Worm (Caenorhabditis elegans): ENCODE results near the gene clec-207.
A peak's percentile ranks its signal among the peaks of the same experiment; 100 is the strongest.

The clec-207 gene

ce11 chrV:2126996-2127585 is 31.2 kb downstream of the clec-207 start, which contains the start of gene ldp-1 (continued):
- TF ChIP-seq mbf-1 (tag; optimal IDR thresholded peaks at IDR 0.05) (no peak), F13H6.1 (tag; optimal IDR thresholded peaks at IDR 0.05) (peak; percentile 70), nhr-237 (tag; optimal IDR thresholded peaks at IDR 0.05) (no peak), unc-62 (GFP tag; optimal IDR thresholded peaks at IDR 0.05) (no peak), ama-1 (optimal IDR thresholded peaks at IDR 0.05) (no peak), R02D3.7 (tag; optimal IDR thresholded peaks at IDR 0.05) (no peak), nhr-77 (tag; optimal IDR thresholded peaks at IDR 0.05) (no peak), nhr-12 (tag; optimal IDR thresholded peaks at IDR 0.05) (no peak), ztf-11 (tag; optimal IDR thresholded peaks at IDR 0.05) (no peak), nhr-6 (tag; optimal IDR thresholded peaks at IDR 0.05) (peak; percentile 39), mab-5 (tag; optimal IDR thresholded peaks at IDR 0.05) (no peak), gmeb-1 (tag; optimal IDR thresholded peaks at IDR 0.05) (peak; percentile 88), egl-27 (tag; optimal IDR thresholded peaks at IDR 0.05) (peak; percentile 30), peb-1 (tag; optimal IDR thresholded peaks at IDR 0.05) (no peak), elt-3 (tag; optimal IDR thresholded peaks at IDR 0.05) (no peak), nhr-25 (tag; optimal IDR thresholded peaks at IDR 0.05) (peak; percentile 19), lsy-2 (tag; optimal IDR thresholded peaks at IDR 0.05) (peak; percentile 52 to 81), lin-11 (tag; optimal IDR thresholded peaks at IDR 0.05) (no peak)

ce11 chrV:2132675-2133074 is 36.8 kb downstream of the clec-207 start:
- TF ChIP-seq Y55F3AM.14 (GFP tag; optimal IDR thresholded peaks at IDR 0.05) (no peak), ceh-16 (tag; optimal IDR thresholded peaks at IDR 0.05) (no peak), nhr-6 (tag; optimal IDR thresholded peaks at IDR 0.05) (no peak), sem-4 (tag; optimal IDR thresholded peaks at IDR 0.05) (no peak), ceh-82 (tag; optimal IDR thresholded peaks at IDR 0.05) (no peak), lin-13 (GFP tag; optimal IDR thresholded peaks at IDR 0.05) (no peak), crh-2 (tag; optimal IDR thresholded peaks at IDR 0.05) (no peak), peb-1 (tag; optimal IDR thresholded peaks at IDR 0.05) (no peak)

DNA sequence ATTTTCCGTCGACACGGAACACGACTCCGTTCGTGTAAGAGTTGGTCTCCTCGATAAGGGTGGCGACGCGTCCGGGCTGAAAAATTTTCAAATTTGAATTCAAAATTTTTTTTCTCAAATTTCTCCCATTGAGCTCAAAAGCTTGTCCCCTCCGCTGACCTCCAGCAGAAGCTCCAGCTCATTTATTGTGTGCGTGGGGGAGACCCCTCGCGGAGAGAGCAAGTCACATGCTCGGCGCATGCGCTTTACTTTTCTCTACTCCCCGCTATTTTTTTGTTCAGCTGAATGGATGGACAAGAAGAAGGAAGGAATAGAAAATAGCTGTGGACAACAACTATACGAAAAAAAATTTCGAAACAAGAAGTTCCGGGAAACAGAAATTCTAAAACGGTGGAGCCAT is 37.6 kb downstream of the clec-207 start:
- TF ChIP-seq skn-1 (tag; optimal IDR thresholded peaks at IDR 0.05) (no peak), elt-3 (tag; optimal IDR thresholded peaks at IDR 0.05) (no peak), lsy-2 (tag; optimal IDR thresholded peaks at IDR 0.05) (peak in 1 of 2 experiments; percentile 68), egl-27 (tag; optimal IDR thresholded peaks at IDR 0.05) (peak; percentile 11), Y55F3AM.14 (GFP tag; optimal IDR thresholded peaks at IDR 0.05) (peak; percentile 78), lin-13 (GFP tag; optimal IDR thresholded peaks at IDR 0.05) (peak; percentile 50), nhr-21 (tag; optimal IDR thresholded peaks at IDR 0.05) (no peak), nhr-25 (tag; optimal IDR thresholded peaks at IDR 0.05) (no peak), lin-11 (tag; optimal IDR thresholded peaks at IDR 0.05) (peak; percentile 64), unc-62 (GFP tag; optimal IDR thresholded peaks at IDR 0.05) (no peak), C34F6.9 (tag; optimal IDR thresholded peaks at IDR 0.05) (peak; percentile 84), sem-4 (tag; optimal IDR thresholded peaks at IDR 0.05) (peak; percentile 69), nhr-129 (tag; optimal IDR thresholded peaks at IDR 0.05) (peak; percentile 78), nhr-10 (tag; optimal IDR thresholded peaks at IDR 0.05) (no peak), nhr-237 (tag; optimal IDR thresholded peaks at IDR 0.05) (no peak), mdl-1 (tag; optimal IDR thresholded peaks at IDR 0.05) (peak; percentile 58 to 86), ztf-11 (tag; optimal IDR thresholded peaks at IDR 0.05) (no peak), ama-1 (optimal IDR thresholded peaks at IDR 0.05) (no peak), ZK546.5 (tag; optimal IDR thresholded peaks at IDR 0.05) (no peak), snpc-4 (tag; optimal IDR thresholded peaks at IDR 0.05) (no peak), zag-1 (tag; optimal IDR thresholded peaks at IDR 0.05) (peak; percentile 83), sma-9 (GFP tag; optimal IDR thresholded peaks at IDR 0.05) (peak; percentile 93), sma-9 (tag; optimal IDR thresholded peaks at IDR 0.05) (no peak), unc-55 (GFP tag; optimal IDR thresholded peaks at IDR 0.05) (peak; percentile 59), aly-2 (tag; optimal IDR thresholded peaks at IDR 0.05) (no peak), F13H6.1 (tag; optimal IDR thresholded peaks at IDR 0.05) (peak; percentile 87), fos-1 (tag; optimal IDR thresholded peaks at IDR 0.05) (peak; percentile 9), lin-39 (tag; optimal IDR thresholded peaks at IDR 0.05) (no peak), ztf-4 (tag; optimal IDR thresholded peaks at IDR 0.05) (peak; percentile 29), alr-1 (tag; optimal IDR thresholded peaks at IDR 0.05) (no peak), crh-2 (tag; optimal IDR thresholded peaks at IDR 0.05) (peak; percentile 62)
